Fruit fly (Drosophila melanogaster) whole organism, wandering third instar larva: Measurements from ENCODE around the gene mei-217.

Experiments
- HLH106 ChIP-seq: fragments of 200-800 bp; optimal IDR thresholded peaks from 3 replicates; lab custom pipeline; 2019; ENCODE audit warnings: missing biosample characterization, mild to moderate bottlenecking, missing genetic modification characterization, moderate library complexity
- Hr78 ChIP-seq: fragments of >200 bp; optimal IDR thresholded peaks from 2 replicates; lab custom pipeline; 2017; ENCODE audit warnings: missing biosample characterization, missing genetic modification characterization
- OdsH ChIP-seq: fragments of 200-800 bp; sonication (Bioruptor generic); optimal IDR thresholded peaks from 2 replicates; lab custom pipeline; 2016; ENCODE audit warnings: missing biosample characterization, mild to moderate bottlenecking, missing genetic modification characterization
- fru ChIP-seq: fragments of 200-800 bp; sonication (Bioruptor generic); optimal IDR thresholded peaks from 3 replicates; lab custom pipeline; 2016; ENCODE audit warnings: missing biosample characterization, mild to moderate bottlenecking, missing genetic modification characterization
- h ChIP-seq: fragments of 200-800 bp; sonication (Bioruptor generic); optimal IDR thresholded peaks from 3 replicates; lab custom pipeline; 2016; ENCODE audit warnings: missing biosample characterization, mild to moderate bottlenecking, missing genetic modification characterization
- usp ChIP-seq: fragments of >200 bp; optimal IDR thresholded peaks from 2 replicates; lab custom pipeline; 2017; ENCODE audit warnings: missing biosample characterization, missing genetic modification characterization

dm6 chrX:17150660-17151059 lies 7.9 kb upstream of the mei-217 start:
- no peak for TF ChIP-seq usp (GFP tag; lab: Kevin White, UChicago)
- TF ChIP-seq Hr78 = no peak
- no peak for TF ChIP-seq HLH106 (tag; lab: Kevin White, UChicago)
- no peak for TF ChIP-seq OdsH
- no peak for TF ChIP-seq fru (GFP tag; lab: Kevin White, UChicago)
- no peak for TF ChIP-seq h (GFP tag; lab: Kevin White, UChicago)
